ENCODE assay signal across 3 worm cellular contexts in genomic region chrIII:10802032-10802431, ce11.
A peak's percentile ranks its signal among the peaks of the same experiment; 100 is the strongest.
TF ChIP-seq lines count a peak whose summit lies in the region.

Gene K11D9.3, minus strand, starts transcription at chrIII:10802212.

TF ChIP-seq in whole organism, L1 larva, 84 proteins besides CTCF, POLR2A, EP300 and RAD21:
- TF ChIP-seq rnt-1 (tag; optimal IDR thresholded peaks at IDR 0.05; lab: Kevin White, UChicago) (peak; percentile 39), elt-3 (tag; optimal IDR thresholded peaks at IDR 0.05; lab: Kevin White, UChicago) (no peak), pag-3 (tag; optimal IDR thresholded peaks at IDR 0.05; lab: Kevin White, UChicago; ENCODE audit: borderline replicate concordance, insufficient read depth) (peak; percentile 59), fkh-4 (tag; optimal IDR thresholded peaks at IDR 0.05; lab: Kevin White, UChicago; ENCODE audit: borderline replicate concordance) (no peak), ceh-90 (tag; optimal IDR thresholded peaks at IDR 0.05; lab: Kevin White, UChicago) (no peak), C34B4.2 (tag; optimal IDR thresholded peaks at IDR 0.05; lab: Kevin White, UChicago) (no peak), lin-15B (tag; optimal IDR thresholded peaks at IDR 0.05; lab: Kevin White, UChicago) (no peak), ztf-4 (tag; optimal IDR thresholded peaks at IDR 0.05; lab: Kevin White, UChicago) (no peak), C16A3.4 (tag; optimal IDR thresholded peaks at IDR 0.05; lab: Kevin White, UChicago) (no peak), nhr-71 (tag; optimal IDR thresholded peaks at IDR 0.05; lab: Kevin White, UChicago) (peak; percentile 37), Y116A8C.19 (tag; optimal IDR thresholded peaks at IDR 0.05; lab: Kevin White, UChicago; ENCODE audit: borderline replicate concordance) (no peak), lin-14 (GFP tag; optimal IDR thresholded peaks at IDR 0.05; lab: Kevin White, UChicago) (no peak), lsy-2 (tag; optimal IDR thresholded peaks at IDR 0.05; lab: Kevin White, UChicago) (peak in 1 of 2 experiments; percentile 10)

TF ChIP-seq in whole organism, L2 larva, 48 proteins besides CTCF, POLR2A, EP300 and RAD21:
- TF ChIP-seq crh-2 (tag; optimal IDR thresholded peaks at IDR 0.05; lab: Kevin White, UChicago) (peak; percentile 70), fos-1 (tag; optimal IDR thresholded peaks at IDR 0.05; lab: Kevin White, UChicago) (no peak)

TF ChIP-seq in whole organism, mixed stage, embryonic, 35 proteins besides CTCF, POLR2A, EP300 and RAD21:
- TF ChIP-seq unc-62 (GFP tag; optimal IDR thresholded peaks at IDR 0.05; lab: Kevin White, UChicago) (peak; percentile 60), ceh-83 (GFP tag; optimal IDR thresholded peaks at IDR 0.05; lab: Kevin White, UChicago) (no peak), hlh-1 (tag; optimal IDR thresholded peaks at IDR 0.05; lab: Kevin White, UChicago) (peak; percentile 25), nhr-76 (tag; optimal IDR thresholded peaks at IDR 0.05; lab: Kevin White, UChicago) (no peak)
